Fruit fly (Drosophila melanogaster): Measurements from ENCODE around the gene Pxn.

The Pxn gene

dm6 chr3L:2643324-2643723, 13.5 kb upstream of the Pxn start, which contains the start of gene CG14949:
CG14949 (minus strand) TSS chr3L:2643424.
- TF ChIP-seq gl (tag; optimal IDR thresholded peaks at IDR 0.05) (no peak), CG8301 (tag; optimal IDR thresholded peaks at IDR 0.05) (no peak), D1 (tag; optimal IDR thresholded peaks at IDR 0.05) (no peak), CG12605 (GFP tag; IDR thresholded peaks at IDR 0.05) (no peak), Pif1B (GFP tag; optimal IDR thresholded peaks at IDR 0.05) (no peak), Pif1A (GFP tag; optimal IDR thresholded peaks at IDR 0.05) (no peak), EcR (GFP tag; optimal IDR thresholded peaks at IDR 0.05) (no peak)

dm6 chr3L:2636023-2636968, 6.4 kb upstream of the Pxn start:
- TF ChIP-seq Pif1B (GFP tag; optimal IDR thresholded peaks at IDR 0.05) (peak; percentile 55), CG12605 (GFP tag; IDR thresholded peaks at IDR 0.05) (peak; percentile 55), fd96Ca (GFP tag; IDR thresholded peaks at IDR 0.05) (no peak; the same call in 2 of the 3 replicates), CG14655 (GFP tag; optimal IDR thresholded peaks at IDR 0.05) (no peak), CG8301 (tag; optimal IDR thresholded peaks at IDR 0.05) (no peak), CG9948 (tag; optimal IDR thresholded peaks at IDR 0.05) (peak; percentile 27), CG13204 (GFP tag; optimal IDR thresholded peaks at IDR 0.05) (peak; percentile 29), CG8159 (tag; optimal IDR thresholded peaks at IDR 0.05) (peak; percentile 53), CG10348 (GFP tag; IDR thresholded peaks at IDR 0.05) (no peak), CG15710 (tag; optimal IDR thresholded peaks at IDR 0.05) (peak; percentile 27), CG4496 (GFP tag; IDR thresholded peaks at IDR 0.05) (peak; percentile 58; the same call in 1 of the 3 replicates), CG17806 (tag; optimal IDR thresholded peaks at IDR 0.05) (peak; percentile 65), Pif1A (GFP tag; optimal IDR thresholded peaks at IDR 0.05) (no peak), EcR (GFP tag; optimal IDR thresholded peaks at IDR 0.05) (no peak), CG32121 (GFP tag; IDR thresholded peaks at IDR 0.05) (peak; percentile 62), Ets98B (GFP tag; IDR thresholded peaks at IDR 0.05) (peak; percentile 76; the same call in 1 of the 2 replicates), Snoo (tag; optimal IDR thresholded peaks at IDR 0.05) (no peak)

dm6 chr3L:2634929-2635799, 5.3 kb upstream of the Pxn start:
- TF ChIP-seq CG14655 (GFP tag; optimal IDR thresholded peaks at IDR 0.05) (no peak), CG10348 (GFP tag; IDR thresholded peaks at IDR 0.05) (no peak), CG34367 (tag; optimal IDR thresholded peaks at IDR 0.05) (peak; percentile 49), CG15710 (tag; optimal IDR thresholded peaks at IDR 0.05) (peak; percentile 49), D1 (tag; optimal IDR thresholded peaks at IDR 0.05) (no peak), CG12605 (GFP tag; IDR thresholded peaks at IDR 0.05) (peak; percentile 21; the same call in 1 of the 2 replicates), gl (tag; optimal IDR thresholded peaks at IDR 0.05) (peak; percentile 45), fd96Ca (GFP tag; IDR thresholded peaks at IDR 0.05) (peak; percentile 61; the same call in 2 of the 3 replicates), CG17806 (tag; optimal IDR thresholded peaks at IDR 0.05) (peak; percentile 12), rn (GFP tag; IDR thresholded peaks at IDR 0.05) (0 out of 2 replicates have a peak, but pooled peaks have one; percentile 14), CG32121 (GFP tag; IDR thresholded peaks at IDR 0.05) (peak; percentile 45), EcR (GFP tag; optimal IDR thresholded peaks at IDR 0.05) (no peak), CG8159 (tag; optimal IDR thresholded peaks at IDR 0.05) (peak; percentile 60), CG9948 (tag; optimal IDR thresholded peaks at IDR 0.05) (no peak), Pif1A (GFP tag; optimal IDR thresholded peaks at IDR 0.05) (peak; percentile 68), CG8301 (tag; optimal IDR thresholded peaks at IDR 0.05) (no peak), Snoo (tag; optimal IDR thresholded peaks at IDR 0.05) (peak; percentile 86), Ets98B (GFP tag; IDR thresholded peaks at IDR 0.05) (peak; percentile 71), CG4496 (GFP tag; IDR thresholded peaks at IDR 0.05) (peak; percentile 83), Pif1B (GFP tag; optimal IDR thresholded peaks at IDR 0.05) (peak; percentile 44), CG13204 (GFP tag; optimal IDR thresholded peaks at IDR 0.05) (peak; percentile 62)

dm6 chr3L:2632763-2633100, 2.9 kb upstream of the Pxn start:
- TF ChIP-seq gl (tag; optimal IDR thresholded peaks at IDR 0.05) (no peak), CG4496 (GFP tag; IDR thresholded peaks at IDR 0.05) (0 out of 3 replicates have a peak, but pooled peaks have one; percentile 7), Ets98B (GFP tag; IDR thresholded peaks at IDR 0.05) (peak; percentile 31), CG10348 (GFP tag; IDR thresholded peaks at IDR 0.05) (no peak), fd96Ca (GFP tag; IDR thresholded peaks at IDR 0.05) (peak; percentile 54; the same call in 1 of the 3 replicates), CG32121 (GFP tag; IDR thresholded peaks at IDR 0.05) (no peak), CG13204 (GFP tag; optimal IDR thresholded peaks at IDR 0.05) (peak; percentile 82), CG8301 (tag; optimal IDR thresholded peaks at IDR 0.05) (no peak), Pif1B (GFP tag; optimal IDR thresholded peaks at IDR 0.05) (no peak), CG9948 (tag; optimal IDR thresholded peaks at IDR 0.05) (no peak)

dm6 chr3L:2632048-2632762, 2.3 kb upstream of the Pxn start:
- TF ChIP-seq CG34367 (tag; optimal IDR thresholded peaks at IDR 0.05) (no peak), CG8301 (tag; optimal IDR thresholded peaks at IDR 0.05) (no peak), Ets98B (GFP tag; IDR thresholded peaks at IDR 0.05) (no peak), CG10348 (GFP tag; IDR thresholded peaks at IDR 0.05) (no peak)

Data from whole organism, pupa.